Fruit fly (Drosophila melanogaster) whole organism, adult: ENCODE results near the gene rush.

Experiments
- CG11617 ChIP-seq: fragments of 200-800 bp; sonication (Bioruptor generic); optimal IDR thresholded peaks from 2 replicates; lab custom pipeline; 2017; ENCODE audit warnings: mild to moderate bottlenecking, missing biosample characterization, missing genetic modification reagents, missing genetic modification characterization
- CG12768 ChIP-seq: fragments of 200-800 bp; sonication (Bioruptor generic); optimal IDR thresholded peaks from 2 replicates; lab custom pipeline; 2017; ENCODE audit warnings: missing biosample characterization, missing genetic modification characterization, mild to moderate bottlenecking, moderate library complexity, missing genetic modification reagents
- CG14711 ChIP-seq: fragments of 200-800 bp; sonication (Bioruptor generic); optimal IDR thresholded peaks from 2 replicates; lab custom pipeline; 2018; ENCODE audit warnings: missing biosample characterization, mild to moderate bottlenecking, missing genetic modification characterization, moderate library complexity
- CG1620 ChIP-seq: fragments of 200-800 bp; sonication (Bioruptor generic); optimal IDR thresholded peaks from 2 replicates; lab custom pipeline; 2016; ENCODE audit warnings: missing biosample characterization, missing genetic modification characterization
- CG33017 ChIP-seq: fragments of 200-800 bp; sonication (Bioruptor generic); optimal IDR thresholded peaks from 2 replicates; lab custom pipeline; 2018; ENCODE audit warnings: missing biosample characterization, mild to moderate bottlenecking, missing genetic modification characterization, moderate library complexity
- CG5204 ChIP-seq: fragments of 200-800 bp; sonication (Bioruptor generic); optimal IDR thresholded peaks from 2 replicates; lab custom pipeline; 2016; ENCODE audit warnings: missing biosample characterization, missing genetic modification characterization
- CG7045 ChIP-seq: fragments of 200-800 bp; sonication (Bioruptor generic); optimal IDR thresholded peaks from 2 replicates; lab custom pipeline; 2017; ENCODE audit warnings: missing biosample characterization, mild to moderate bottlenecking, missing genetic modification characterization
- CG7101 ChIP-seq: fragments of 200-800 bp; sonication (Bioruptor generic); optimal IDR thresholded peaks from 2 replicates; lab custom pipeline; 2018; ENCODE audit warnings: missing biosample characterization, mild to moderate bottlenecking, missing genetic modification characterization, moderate library complexity
- Clk ChIP-seq: fragments of 200-800 bp; sonication (Bioruptor generic); optimal IDR thresholded peaks from 2 replicates; lab custom pipeline; 2017; ENCODE audit warnings: missing biosample characterization, missing genetic modification characterization
- Crg-1 ChIP-seq: fragments of 200-800 bp; sonication (Bioruptor generic); optimal IDR thresholded peaks from 2 replicates; lab custom pipeline; 2016; ENCODE audit warnings: missing biosample characterization, missing genetic modification characterization
- Hr96 ChIP-seq: fragments of 200-800 bp; sonication (Bioruptor generic); optimal IDR thresholded peaks from 2 replicates; lab custom pipeline; 2016; ENCODE audit warnings: missing biosample characterization, missing genetic modification characterization
- Mnt ChIP-seq: fragments of 200-800 bp; sonication (Bioruptor generic); optimal IDR thresholded peaks from 2 replicates; lab custom pipeline; 2016; ENCODE audit warnings: missing biosample characterization, mild to moderate bottlenecking, missing genetic modification characterization
- bab1 ChIP-seq: fragments of 200-800 bp; sonication (Bioruptor generic); optimal IDR thresholded peaks from 3 replicates; lab custom pipeline; 2019; ENCODE audit warnings: missing biosample characterization, mild to moderate bottlenecking, missing genetic modification characterization, moderate library complexity
- cic ChIP-seq: fragments of 200-800 bp; sonication (Bioruptor generic); optimal IDR thresholded peaks from 2 replicates; lab custom pipeline; 2017; ENCODE audit warnings: missing biosample characterization, mild to moderate bottlenecking, missing genetic modification characterization, moderate library complexity
- cnc ChIP-seq, 2 experiments: fragments of >200 bp; optimal IDR thresholded peaks; 2 replicates each; lab custom pipeline; 2017
- kay ChIP-seq: fragments of 200-800 bp; sonication (Bioruptor generic); peaks from one replicate; lab custom pipeline; 2016; ENCODE audit warnings: missing biosample characterization, missing genetic modification characterization, borderline replicate concordance
- ovo ChIP-seq: fragments of 200-800 bp; sonication (Bioruptor generic); optimal IDR thresholded peaks from 2 replicates; lab custom pipeline; 2016; ENCODE audit warnings: missing biosample characterization, missing genetic modification characterization
- pad ChIP-seq: fragments of 200-800 bp; sonication (Bioruptor generic); optimal IDR thresholded peaks from 3 replicates; lab custom pipeline; 2017; ENCODE audit warnings: missing biosample characterization, missing genetic modification characterization, mild to moderate bottlenecking, moderate library complexity, missing genetic modification reagents
- tj ChIP-seq: fragments of 200-800 bp; sonication (Bioruptor generic); optimal IDR thresholded peaks from 3 replicates; lab custom pipeline; 2017; ENCODE audit warnings: missing biosample characterization, mild to moderate bottlenecking, missing genetic modification characterization, moderate library complexity
- toe ChIP-seq: fragments of 200-800 bp; sonication (Bioruptor generic); optimal IDR thresholded peaks from 2 replicates; lab custom pipeline; 2016; ENCODE audit warnings: missing biosample characterization, missing genetic modification characterization

Gene rush

dm6 chrX:1478276-1479122, at the start of gene rush:
Gene rush, plus strand, starts transcription at chrX:1478552.
- no peak for TF ChIP-seq kay
- peak; percentile 59 for TF ChIP-seq Crg-1 (GFP tag; lab: Kevin White, UChicago)
- TF ChIP-seq cic (GFP tag; lab: Kevin White, UChicago): peak; percentile 4
- TF ChIP-seq Clk: no peak
- peak; percentile 73 for TF ChIP-seq pad
- TF ChIP-seq CG7045 (GFP tag; lab: Kevin White, UChicago): no peak
- peak; percentile 49 for TF ChIP-seq CG1620
- TF ChIP-seq CG5204 (GFP tag; lab: Kevin White, UChicago): no peak
- peak; percentile 62 for TF ChIP-seq Mnt (GFP tag; lab: Kevin White, UChicago)
- TF ChIP-seq bab1 (GFP tag; lab: Kevin White, UChicago): peak; percentile 21
- TF ChIP-seq cnc (optimal IDR thresholded peaks at IDR 0.05; lab: Kevin White, UChicago): no peak
- peak; percentile 38 for TF ChIP-seq CG7101 (tag; lab: Kevin White, UChicago)
- TF ChIP-seq ovo (GFP tag; lab: Kevin White, UChicago): peak; percentile 44
- peak; percentile 43 for TF ChIP-seq Hr96
- TF ChIP-seq CG33017 (tag; lab: Kevin White, UChicago): no peak
- peak; percentile 23 for TF ChIP-seq CG11617 (GFP tag; lab: Kevin White, UChicago)
- no peak for TF ChIP-seq CG14711 (tag; lab: Kevin White, UChicago)
- TF ChIP-seq toe (GFP tag; lab: Kevin White, UChicago): no peak

DNA sequence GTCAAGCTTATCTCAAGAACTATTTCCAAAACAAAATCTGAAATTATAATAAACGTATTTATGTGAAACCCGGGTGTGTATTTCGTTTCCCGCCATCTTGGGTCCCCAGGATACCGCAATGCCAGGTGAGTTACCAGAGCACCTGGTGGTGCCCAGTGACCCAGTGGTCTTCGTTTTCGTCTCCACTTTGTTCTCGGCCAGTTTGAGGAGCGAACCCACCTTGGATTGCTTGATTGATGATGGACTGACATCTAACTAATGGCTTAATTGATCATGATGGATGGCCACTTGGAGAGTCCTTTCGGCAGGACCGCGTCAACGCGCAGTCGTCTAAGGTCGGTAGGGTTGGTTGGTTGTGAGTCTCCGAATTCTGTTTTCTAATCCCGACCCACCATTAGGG, 26.2 kb upstream of the rush start, which contains the start of gene Gr2a:
Gr2a (plus strand) TSS at position 301 of the 400 bp plus-strand sequence.
- TF ChIP-seq CG7101 (tag; lab: Kevin White, UChicago) (no peak), Crg-1 (GFP tag; lab: Kevin White, UChicago) (no peak), bab1 (GFP tag; lab: Kevin White, UChicago) (no peak), Hr96 (no peak)

dm6 chrX:1454837-1455236, 23.5 kb upstream of the rush start:
- TF ChIP-seq Clk (no peak), ovo (GFP tag; lab: Kevin White, UChicago) (peak; percentile 85), CG12768 (GFP tag; lab: Kevin White, UChicago) (no peak)

- TF ChIP-seq ovo (GFP tag; lab: Kevin White, UChicago): no peak
- no peak for TF ChIP-seq CG33017 (tag; lab: Kevin White, UChicago)
- no peak for TF ChIP-seq CG7045 (GFP tag; lab: Kevin White, UChicago)
Measured at dm6 chrX:1456954-1457353, 21.4 kb upstream of the rush start, which contains the start of gene CG14785. Gene CG14785, minus strand, starts transcription at chrX:1457054.

DNA sequence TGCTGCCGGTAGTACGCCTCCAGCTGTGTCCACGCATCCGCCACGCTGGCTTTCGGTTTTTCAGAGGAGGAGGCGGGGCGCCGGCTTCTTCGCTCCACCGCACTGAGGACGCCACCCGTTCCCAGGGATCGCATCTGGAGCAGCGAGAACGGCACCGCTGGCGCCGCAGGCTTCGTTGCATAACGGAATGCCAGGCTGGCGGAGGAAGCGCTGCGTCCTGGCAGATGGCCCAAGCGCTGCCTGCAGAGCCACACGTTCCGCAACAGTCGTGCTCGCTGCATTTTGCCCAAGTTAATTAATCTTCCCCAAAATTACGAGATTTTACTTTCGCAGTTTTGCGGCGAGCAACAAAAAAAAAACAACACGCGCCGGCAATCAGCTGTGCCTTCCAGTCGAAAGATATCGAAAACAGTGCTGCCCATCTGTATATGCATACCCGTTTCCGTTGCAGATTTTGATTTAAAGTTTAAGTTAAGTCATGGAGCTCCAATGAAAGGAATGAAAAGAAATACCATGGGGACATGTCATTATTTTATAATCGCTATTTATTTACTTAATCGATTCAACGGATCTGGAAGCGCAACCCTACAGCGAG, 18.0 kb upstream of the rush start, which contains the start of gene Lrpprc2:
Lrpprc2 (minus strand) TSS at position 340 of the 595 bp plus-strand sequence.
- TF ChIP-seq Clk: no peak
- TF ChIP-seq Crg-1 (GFP tag; lab: Kevin White, UChicago): peak; percentile 3
- TF ChIP-seq bab1 (GFP tag; lab: Kevin White, UChicago): peak; percentile 25
- TF ChIP-seq CG1620: no peak
- TF ChIP-seq Mnt (GFP tag; lab: Kevin White, UChicago): peak; percentile 7
- no peak for TF ChIP-seq ovo (GFP tag; lab: Kevin White, UChicago)
- TF ChIP-seq kay: no peak
- TF ChIP-seq tj (GFP tag; lab: Kevin White, UChicago): no peak
- TF ChIP-seq CG7045 (GFP tag; lab: Kevin White, UChicago): no peak
- no peak for TF ChIP-seq Hr96
- no peak for TF ChIP-seq CG5204 (GFP tag; lab: Kevin White, UChicago)
- TF ChIP-seq cic (GFP tag; lab: Kevin White, UChicago): no peak
- no peak for TF ChIP-seq CG33017 (tag; lab: Kevin White, UChicago)
- TF ChIP-seq CG7101 (tag; lab: Kevin White, UChicago): no peak
- TF ChIP-seq CG14711 (tag; lab: Kevin White, UChicago): no peak

DNA sequence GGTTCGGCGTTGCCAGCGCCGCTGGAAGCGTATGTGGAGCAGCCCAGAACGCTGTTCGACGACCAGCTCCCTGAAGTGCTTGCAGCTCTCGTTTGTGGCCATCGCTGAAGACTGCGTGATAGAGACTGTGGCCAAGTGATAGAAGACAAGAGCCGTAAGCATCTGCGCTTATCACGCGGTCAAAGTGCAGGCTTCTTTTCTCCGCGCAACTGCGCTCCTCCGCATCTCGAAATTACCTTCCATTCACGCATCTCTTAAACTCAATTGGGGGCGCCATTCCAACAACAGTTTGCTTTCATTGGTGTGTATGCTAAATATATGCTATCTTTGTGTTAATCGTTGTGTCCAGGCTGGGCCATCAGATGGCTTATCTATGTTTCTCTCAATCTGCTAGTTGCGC, 16.8 kb upstream of the rush start, which contains the start of gene CG14787:
CG14787 (minus strand) TSS at position 133 of the 400 bp plus-strand sequence.
- TF ChIP-seq CG7045 (GFP tag; lab: Kevin White, UChicago): no peak

DNA sequence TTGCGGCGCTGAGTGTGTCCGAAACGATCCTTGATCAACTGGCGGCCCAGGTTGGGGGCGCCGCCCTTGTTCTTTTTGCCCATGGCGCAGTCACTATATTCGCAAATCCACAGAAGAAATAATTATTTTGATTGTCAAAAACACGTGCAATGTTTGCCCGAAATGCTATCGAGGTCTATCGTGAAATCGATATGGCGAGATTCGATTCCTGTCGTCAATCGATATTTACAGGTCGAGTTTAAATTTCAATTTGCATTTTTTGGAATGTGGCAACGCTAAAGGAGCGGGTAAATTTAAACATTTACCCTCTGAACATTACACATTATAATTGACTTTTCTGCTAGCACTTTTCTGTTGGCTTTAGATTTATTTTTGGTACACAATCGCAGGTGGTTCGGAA, 14.3 kb upstream of the rush start, which contains the start of gene Ns3:
Ns3 (minus strand) TSS at position 188 of the 400 bp plus-strand sequence.
- TF ChIP-seq ovo (GFP tag; lab: Kevin White, UChicago) (no peak), cnc (optimal IDR thresholded peaks at IDR 0.05; lab: Kevin White, UChicago) (no peak), Crg-1 (GFP tag; lab: Kevin White, UChicago) (no peak), CG1620 (no peak), Clk (no peak), CG12768 (GFP tag; lab: Kevin White, UChicago) (no peak), CG11617 (GFP tag; lab: Kevin White, UChicago) (no peak), kay (no peak), CG33017 (tag; lab: Kevin White, UChicago) (no peak), bab1 (GFP tag; lab: Kevin White, UChicago) (peak; percentile 46), Mnt (GFP tag; lab: Kevin White, UChicago) (peak; percentile 99), toe (GFP tag; lab: Kevin White, UChicago) (no peak), cic (GFP tag; lab: Kevin White, UChicago) (no peak), pad (no peak), tj (GFP tag; lab: Kevin White, UChicago) (no peak)
